Worm (Caenorhabditis elegans): ENCODE measurements around the gene srap-1.

srap-1 gene

ce11 chrII:11259766-11260165, 56.7 kb downstream of the srap-1 start:
- peak; percentile 9 for TF ChIP-seq unc-130 (GFP tag; optimal IDR thresholded peaks at IDR 0.05)
- 0 out of 2 replicates have a peak, but pooled peaks have one; percentile 2 for TF ChIP-seq dmd-8 (GFP tag; IDR thresholded peaks at IDR 0.05)
- TF ChIP-seq aha-1 (tag): no peak
- TF ChIP-seq egl-43 (GFP tag; IDR thresholded peaks at IDR 0.05): peak; percentile 33; the same call in 1 of the 2 replicates

ce11 chrII:11261173-11261572, 58.2 kb downstream of the srap-1 start, which contains the start of gene T05B9.1:
TSS of gene T05B9.1 (minus strand) at chrII:11261192.
- no peak for TF ChIP-seq lin-15B (tag; optimal IDR thresholded peaks at IDR 0.05)
- TF ChIP-seq Y5F2A.4 (GFP tag; optimal IDR thresholded peaks at IDR 0.05): no peak
- no peak for TF ChIP-seq Y75B8A.6 (GFP tag; IDR thresholded peaks at IDR 0.05)
- TF ChIP-seq unc-39 (tag; optimal IDR thresholded peaks at IDR 0.05): no peak
- no peak for TF ChIP-seq nhr-76 (tag; optimal IDR thresholded peaks at IDR 0.05)
- TF ChIP-seq lin-1 (GFP tag; IDR thresholded peaks at IDR 0.05): no peak
- TF ChIP-seq lir-3 (tag; optimal IDR thresholded peaks at IDR 0.05): no peak
- TF ChIP-seq F44E2.7 (GFP tag; IDR thresholded peaks at IDR 0.05): no peak
- no peak for TF ChIP-seq unc-62 (GFP tag; optimal IDR thresholded peaks at IDR 0.05 in 1 of 2)
- no peak for TF ChIP-seq unc-62 (tag; optimal IDR thresholded peaks at IDR 0.05)

DNA sequence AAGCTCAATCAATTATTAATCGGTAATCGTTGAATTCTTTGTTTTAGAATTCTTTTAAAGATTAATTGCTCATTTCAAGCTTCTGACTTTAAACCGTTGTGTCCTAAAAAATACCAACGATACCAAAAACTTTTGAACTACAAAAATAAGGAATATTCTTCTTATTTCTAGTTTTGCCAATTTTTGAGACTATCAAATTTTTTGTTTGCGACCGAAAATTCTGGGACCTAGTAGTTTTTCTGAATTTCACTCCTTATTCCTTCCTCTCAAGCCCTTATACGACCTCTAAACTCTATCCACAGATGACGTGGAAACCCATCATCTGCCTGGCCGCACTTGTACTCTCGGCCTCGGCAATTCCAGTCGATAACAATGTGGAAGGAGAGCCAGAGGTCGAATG, 65.8 kb downstream of the srap-1 start, which contains the start of gene cut-1:
TSS of gene cut-1 (plus strand) at position 301 of the 400 bp plus-strand sequence.
- TF ChIP-seq zfp-3 (GFP tag; conservative IDR thresholded peaks at IDR 0.05) (no peak), F37D6.2 (tag; optimal IDR thresholded peaks at IDR 0.05) (no peak), unc-39 (tag; optimal IDR thresholded peaks at IDR 0.05) (no peak), ceh-32 (tag; optimal IDR thresholded peaks at IDR 0.05; ENCODE audit: poor library complexity) (no peak), zip-11 (GFP tag; IDR thresholded peaks at IDR 0.05) (no peak), ztf-7 (tag; optimal IDR thresholded peaks at IDR 0.05) (no peak)
